Worm (Caenorhabditis elegans) whole organism, L4/young adult: ENCODE measurements around the gene K01C8.2.
A peak's percentile ranks its signal among the peaks of the same experiment; 100 is the strongest.

Experiments used
- W03F9.2 ChIP-seq: fragments of 150-350 bp; optimal IDR thresholded peaks from 2 replicates; lab custom pipeline; 2014; ENCODE audit warnings: missing biosample characterization, missing genetic modification characterization
- dao-5 ChIP-seq: sonication (generic microtip); optimal IDR thresholded peaks from 2 replicates; lab custom pipeline; 2016; ENCODE audit warnings: missing genotype, missing genetic modification characterization, moderate library complexity, missing compliant biosample characterization
- him-1 ChIP-seq: sonication (generic microtip); optimal IDR thresholded peaks from 2 replicates; lab custom pipeline; 2016; ENCODE audit warnings: missing genotype, missing genetic modification reagents, missing genetic modification characterization, missing compliant biosample characterization

- TF ChIP-seq him-1 (tag; lab: Kevin White, UChicago): no peak
- no peak for TF ChIP-seq dao-5 (tag; lab: Kevin White, UChicago)
- peak; percentile 4 for TF ChIP-seq W03F9.2 (tag; lab: Kevin White, UChicago)
Measured at ce11 chrII:8248745-8249144, 20.5 kb downstream of the K01C8.2 start, which contains the start of the genes F35C11.2 and F35C11.4.
